Worm (Caenorhabditis elegans) whole organism, early embryonic: ENCODE measurements around the gene gst-30.

Experiments
- F13C5.2 ChIP-seq: sonication (generic microtip); optimal IDR thresholded peaks from 2 replicates; lab custom pipeline; 2017; ENCODE audit warnings: mild to moderate bottlenecking, missing genetic modification characterization, inconsistent platforms, missing compliant biosample characterization
- ama-1 ChIP-seq: fragments of 150-350 bp; optimal IDR thresholded peaks from 2 replicates; lab custom pipeline; 2014
- ceh-13 ChIP-seq: fragments of 200-800 bp; sonication (Bioruptor generic); optimal IDR thresholded peaks from 2 replicates; lab custom pipeline; 2018; ENCODE audit warnings: mild to moderate bottlenecking, missing genetic modification characterization, missing compliant biosample characterization
- ets-7 ChIP-seq: sonication (generic microtip); optimal IDR thresholded peaks from 2 replicates; lab custom pipeline; 2016; ENCODE audit warnings: missing genotype, missing genetic modification characterization, missing compliant biosample characterization
- flt-1 ChIP-seq: fragments of 200-800 bp; sonication (Bioruptor generic); IDR thresholded peaks from 2 replicates; pipeline ENCODE4 v1.3.6; 2022; ENCODE audit warnings: missing genetic modification characterization, missing compliant biosample characterization
- hmbx-1 ChIP-seq: sonication (generic microtip); optimal IDR thresholded peaks from 2 replicates; lab custom pipeline; 2016; ENCODE audit warnings: mild to moderate bottlenecking, missing genetic modification characterization, missing compliant biosample characterization
- hmg-4 ChIP-seq: fragments of 200-800 bp; sonication (Bioruptor generic); optimal IDR thresholded peaks from 2 replicates; lab custom pipeline; 2018; ENCODE audit warnings: mild to moderate bottlenecking, missing genetic modification characterization, missing compliant biosample characterization
- hnd-1 ChIP-seq: sonication (generic microtip); optimal IDR thresholded peaks from 2 replicates; lab custom pipeline; 2016; ENCODE audit warnings: missing genetic modification characterization, missing compliant biosample characterization
- pes-1 ChIP-seq: fragments of 200-800 bp; sonication (Bioruptor generic); IDR thresholded peaks from 2 replicates; pipeline ENCODE4 v1.3.6; 2022; ENCODE audit warnings: missing genetic modification reagents, missing genetic modification characterization, missing compliant biosample characterization
- scrt-1 ChIP-seq: fragments of 200-800 bp; sonication (Bioruptor generic); IDR thresholded peaks from 2 replicates; pipeline ENCODE4 v1.3.6; 2022; ENCODE audit warnings: missing genetic modification characterization, missing compliant biosample characterization
- sea-1 ChIP-seq: fragments of 200-800 bp; sonication (Bioruptor generic); conservative IDR thresholded peaks from 2 replicates; pipeline ENCODE4 v1.3.6; 2022; ENCODE audit warnings: missing genetic modification characterization, missing compliant biosample characterization
- tbx-37 ChIP-seq: fragments of 200-800 bp; sonication (Bioruptor generic); conservative IDR thresholded peaks from 2 replicates; pipeline ENCODE4 v1.3.6; 2022; ENCODE audit warnings: missing genetic modification reagents, missing genetic modification characterization, missing compliant biosample characterization
- tra-4 ChIP-seq: sonication (generic microtip); optimal IDR thresholded peaks from 2 replicates; lab custom pipeline; 2017; ENCODE audit warnings: missing genetic modification characterization, missing compliant biosample characterization

Gene gst-30

DNA sequence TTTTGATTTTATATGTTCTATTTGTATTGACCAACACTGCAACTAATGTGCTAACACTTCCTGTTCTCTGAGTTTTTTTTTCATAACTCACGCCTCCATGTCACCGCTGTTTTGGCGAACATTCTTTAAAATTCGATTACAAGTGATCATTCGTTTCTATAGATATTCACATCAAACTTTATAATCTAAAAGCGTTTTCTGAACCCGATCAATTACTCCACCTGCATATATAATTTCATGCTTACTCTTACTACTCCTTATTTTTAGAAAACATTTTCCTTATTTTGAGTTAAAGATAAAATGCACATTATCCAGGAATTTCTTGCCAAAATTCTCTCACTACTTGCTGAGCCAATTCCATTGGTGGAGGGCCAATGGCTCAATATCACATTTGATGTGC, 48.9 kb downstream of the gst-30 start, which contains the start of gene R05F9.7:
R05F9.7 (plus strand) TSS at position 301 of the 400 bp plus-strand sequence.
- TF ChIP-seq tbx-37 (no peak), hnd-1 (no peak), ets-7 (no peak), F13C5.2 (no peak), ama-1 (lab: Kevin White, UChicago) (no peak), hmbx-1 (tag; lab: Kevin White, UChicago) (no peak), sea-1 (GFP tag; lab: Robert Waterston, UW) (no peak), pes-1 (GFP tag; lab: Robert Waterston, UW) (no peak)

DNA sequence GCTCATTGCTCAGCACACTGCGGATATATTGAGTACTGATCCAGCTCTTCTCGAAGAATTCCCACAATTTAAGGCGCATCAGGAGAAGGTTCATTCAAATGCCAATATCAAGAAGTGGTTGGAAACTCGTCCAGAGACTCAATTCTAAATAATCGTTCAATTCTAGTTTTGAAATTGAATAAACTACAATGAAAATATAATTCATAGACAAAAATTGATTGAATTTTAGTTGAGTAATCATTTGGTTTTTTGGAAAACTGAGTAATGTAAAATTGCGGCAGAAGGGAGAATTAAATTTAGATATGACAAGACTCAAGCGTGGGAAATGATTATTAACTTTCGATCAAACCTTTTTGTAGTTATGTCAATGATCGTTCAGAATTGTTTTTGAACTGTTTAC, 50.5 kb downstream of the gst-30 start:
- TF ChIP-seq hmg-4 (no peak), ets-7 (no peak), ceh-13 (no peak), ama-1 (lab: Kevin White, UChicago) (no peak), flt-1 (GFP tag; lab: Robert Waterston, UW) (no peak), sea-1 (GFP tag; lab: Robert Waterston, UW) (no peak), scrt-1 (GFP tag; lab: Robert Waterston, UW) (no peak), tra-4 (tag; lab: Kevin White, UChicago) (no peak)
